Fruit fly (Drosophila melanogaster): Measurements from ENCODE around the gene CG14669.

CG14669 gene

DNA sequence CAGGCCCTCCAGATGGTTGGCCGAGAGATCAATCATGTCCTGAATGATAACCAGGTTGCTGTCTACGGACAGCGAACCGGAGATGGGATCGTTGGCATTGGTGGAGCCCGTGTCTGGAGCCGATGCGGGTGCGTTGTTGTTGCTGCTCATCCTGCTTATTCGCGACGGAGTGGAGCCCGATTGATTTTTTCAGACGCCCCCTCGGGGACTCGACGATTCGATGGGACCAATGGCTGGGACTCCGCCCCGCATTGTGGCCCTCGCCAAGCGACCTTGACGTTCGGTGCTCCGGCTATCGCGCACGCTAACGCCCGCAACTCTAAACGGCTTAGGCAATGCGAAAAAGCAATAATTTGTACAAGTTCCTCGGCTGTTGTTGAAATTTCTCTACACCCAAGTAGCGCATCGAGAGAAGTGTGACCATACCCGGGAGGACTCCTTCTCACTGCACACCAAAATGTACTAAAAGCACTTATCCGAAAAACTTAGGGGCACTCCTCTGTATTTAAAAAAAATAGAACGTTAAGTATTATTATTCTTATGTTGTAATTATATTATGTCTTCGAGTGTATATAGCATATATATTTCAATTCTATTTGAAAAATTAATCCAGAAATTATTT is 69.3 kb downstream of the CG14669 start, which contains the start of gene ksr:
ksr (minus strand) TSS at position 419 of the 622 bp plus-strand sequence.
- TF ChIP-seq CG6163 (GFP tag; IDR thresholded peaks at IDR 0.05) (peak; percentile 7; the same call in 1 of the 3 replicates), CG16779 (tag; optimal IDR thresholded peaks at IDR 0.05) (no peak), fd85E (GFP tag; optimal IDR thresholded peaks at IDR 0.05) (no peak), CG10669 (GFP tag; optimal IDR thresholded peaks at IDR 0.05) (no peak), esn (GFP tag; optimal IDR thresholded peaks at IDR 0.05) (peak; percentile 29), dac (GFP tag; optimal IDR thresholded peaks at IDR 0.05) (no peak), Sox102F (GFP tag; optimal IDR thresholded peaks at IDR 0.05) (no peak), fkh (GFP tag; optimal IDR thresholded peaks at IDR 0.05) (no peak), CG6854 (GFP tag; optimal IDR thresholded peaks at IDR 0.05) (peak; percentile 36), Eip75B (GFP tag; optimal IDR thresholded peaks at IDR 0.05) (no peak), ss (GFP tag; optimal IDR thresholded peaks at IDR 0.05) (no peak), eg (GFP tag; IDR thresholded peaks at IDR 0.05) (peak; percentile 22; the same call in 1 of the 3 replicates), CG3032 (tag; optimal IDR thresholded peaks at IDR 0.05) (peak; percentile 30), CG4318 (GFP tag; optimal IDR thresholded peaks at IDR 0.05) (no peak), CG15336 (GFP tag; IDR thresholded peaks at IDR 0.05) (no peak), Hr38 (GFP tag; optimal IDR thresholded peaks at IDR 0.05) (no peak), CG3919 (GFP tag; optimal IDR thresholded peaks at IDR 0.05) (no peak), Ets96B (tag; optimal IDR thresholded peaks at IDR 0.05) (peak; percentile 18), CG31627 (GFP tag; optimal IDR thresholded peaks at IDR 0.05) (no peak), fd59A (GFP tag; optimal IDR thresholded peaks at IDR 0.05) (no peak), lz (GFP tag; optimal IDR thresholded peaks at IDR 0.05) (no peak)

- TF ChIP-seq Hr39 (GFP tag; optimal IDR thresholded peaks at IDR 0.05) (peak; percentile 55), CG3032 (tag; optimal IDR thresholded peaks at IDR 0.05) (peak; percentile 69), CG11294 (GFP tag; IDR thresholded peaks at IDR 0.05) (peak; percentile 12; the same call in 1 of the 2 replicates), Lpt (GFP tag; optimal IDR thresholded peaks at IDR 0.05) (peak; percentile 18), CG8119 (GFP tag; IDR thresholded peaks at IDR 0.05) (peak; percentile 72), Smox (GFP tag; optimal IDR thresholded peaks at IDR 0.05) (peak; percentile 38), Sox102F (GFP tag; optimal IDR thresholded peaks at IDR 0.05) (no peak), lz (GFP tag; optimal IDR thresholded peaks at IDR 0.05) (peak; percentile 53), Gug (GFP tag; IDR thresholded peaks at IDR 0.05) (peak; percentile 55), cyc (GFP tag; optimal IDR thresholded peaks at IDR 0.05) (peak; percentile 58), CG6792 (GFP tag; optimal IDR thresholded peaks at IDR 0.05) (peak; percentile 39), esn (GFP tag; optimal IDR thresholded peaks at IDR 0.05) (peak; percentile 70), Eip93F (GFP tag; optimal IDR thresholded peaks at IDR 0.05) (no peak), CG6163 (GFP tag; IDR thresholded peaks at IDR 0.05) (peak; percentile 52; the same call in 1 of the 3 replicates), Eip75B (GFP tag; optimal IDR thresholded peaks at IDR 0.05) (no peak), achi (GFP tag; optimal IDR thresholded peaks at IDR 0.05) (no peak), CG8632 (GFP tag; optimal IDR thresholded peaks at IDR 0.05) (peak; percentile 47), eg (GFP tag; IDR thresholded peaks at IDR 0.05) (peak; percentile 66), fd85E (GFP tag; optimal IDR thresholded peaks at IDR 0.05) (no peak), CG31627 (GFP tag; optimal IDR thresholded peaks at IDR 0.05) (peak; percentile 62), svp (GFP tag) (no peak), Hr4 (GFP tag; optimal IDR thresholded peaks at IDR 0.05) (no peak), CG16779 (tag; optimal IDR thresholded peaks at IDR 0.05) (no peak), CG15336 (GFP tag; IDR thresholded peaks at IDR 0.05) (peak; percentile 47), topi (GFP tag; optimal IDR thresholded peaks at IDR 0.05) (peak; percentile 57), CG10631 (GFP tag; optimal IDR thresholded peaks at IDR 0.05) (peak; percentile 73), Eip78C (GFP tag) (no peak), CG6854 (GFP tag; optimal IDR thresholded peaks at IDR 0.05) (peak; percentile 14), net (GFP tag; optimal IDR thresholded peaks at IDR 0.05) (peak; percentile 46), CG11902 (GFP tag; optimal IDR thresholded peaks at IDR 0.05) (peak; percentile 28), spab (GFP tag; optimal IDR thresholded peaks at IDR 0.05) (no peak), acj6 (GFP tag; optimal IDR thresholded peaks at IDR 0.05) (peak; percentile 58), CG34406 (GFP tag; optimal IDR thresholded peaks at IDR 0.05) (peak; percentile 60), Sox15 (GFP tag; optimal IDR thresholded peaks at IDR 0.05) (peak; percentile 39)
Measured at dm6 chr3R:5485295-5485718, 71.0 kb downstream of the CG14669 start, which contains the start of gene CG31550. CG31550 (plus strand) TSS chr3R:5485543.

Measured in whole organism, prepupa.